Fruit fly (Drosophila melanogaster) whole organism, adult: ENCODE data around the gene CG31195.

Source experiments
- CG11617 ChIP-seq: fragments of 200-800 bp; sonication (Bioruptor generic); optimal IDR thresholded peaks from 2 replicates; lab custom pipeline; 2017; ENCODE audit warnings: mild to moderate bottlenecking, missing biosample characterization, missing genetic modification reagents, missing genetic modification characterization
- CG1620 ChIP-seq: fragments of 200-800 bp; sonication (Bioruptor generic); optimal IDR thresholded peaks from 2 replicates; lab custom pipeline; 2016; ENCODE audit warnings: missing biosample characterization, missing genetic modification characterization
- CG5204 ChIP-seq: fragments of 200-800 bp; sonication (Bioruptor generic); optimal IDR thresholded peaks from 2 replicates; lab custom pipeline; 2016; ENCODE audit warnings: missing biosample characterization, missing genetic modification characterization
- CG7045 ChIP-seq: fragments of 200-800 bp; sonication (Bioruptor generic); optimal IDR thresholded peaks from 2 replicates; lab custom pipeline; 2017; ENCODE audit warnings: missing biosample characterization, mild to moderate bottlenecking, missing genetic modification characterization
- CG7101 ChIP-seq: fragments of 200-800 bp; sonication (Bioruptor generic); optimal IDR thresholded peaks from 2 replicates; lab custom pipeline; 2018; ENCODE audit warnings: missing biosample characterization, mild to moderate bottlenecking, missing genetic modification characterization, moderate library complexity
- Mnt ChIP-seq: fragments of 200-800 bp; sonication (Bioruptor generic); optimal IDR thresholded peaks from 2 replicates; lab custom pipeline; 2016; ENCODE audit warnings: missing biosample characterization, mild to moderate bottlenecking, missing genetic modification characterization
- bab1 ChIP-seq: fragments of 200-800 bp; sonication (Bioruptor generic); optimal IDR thresholded peaks from 3 replicates; lab custom pipeline; 2019; ENCODE audit warnings: missing biosample characterization, mild to moderate bottlenecking, missing genetic modification characterization, moderate library complexity
- cic ChIP-seq: fragments of 200-800 bp; sonication (Bioruptor generic); optimal IDR thresholded peaks from 2 replicates; lab custom pipeline; 2017; ENCODE audit warnings: missing biosample characterization, mild to moderate bottlenecking, missing genetic modification characterization, moderate library complexity
- kay ChIP-seq: fragments of 200-800 bp; sonication (Bioruptor generic); peaks from one replicate; lab custom pipeline; 2016; ENCODE audit warnings: missing biosample characterization, missing genetic modification characterization, borderline replicate concordance
- ovo ChIP-seq: fragments of 200-800 bp; sonication (Bioruptor generic); optimal IDR thresholded peaks from 2 replicates; lab custom pipeline; 2016; ENCODE audit warnings: missing biosample characterization, missing genetic modification characterization
- tj ChIP-seq: fragments of 200-800 bp; sonication (Bioruptor generic); optimal IDR thresholded peaks from 3 replicates; lab custom pipeline; 2017; ENCODE audit warnings: missing biosample characterization, mild to moderate bottlenecking, missing genetic modification characterization, moderate library complexity
- toe ChIP-seq: fragments of 200-800 bp; sonication (Bioruptor generic); optimal IDR thresholded peaks from 2 replicates; lab custom pipeline; 2016; ENCODE audit warnings: missing biosample characterization, missing genetic modification characterization

- TF ChIP-seq CG7101 (tag; lab: Kevin White, UChicago): no peak
- TF ChIP-seq kay: no peak
- no peak for TF ChIP-seq CG1620
- no peak for TF ChIP-seq Mnt (GFP tag; lab: Kevin White, UChicago)
- no peak for TF ChIP-seq CG7045 (GFP tag; lab: Kevin White, UChicago)
- no peak for TF ChIP-seq CG11617 (GFP tag; lab: Kevin White, UChicago)
- TF ChIP-seq ovo (GFP tag; lab: Kevin White, UChicago): no peak
- no peak for TF ChIP-seq bab1 (GFP tag; lab: Kevin White, UChicago)
- no peak for TF ChIP-seq tj
- no peak for TF ChIP-seq CG5204 (GFP tag; lab: Kevin White, UChicago)
- peak; percentile 17 for TF ChIP-seq cic (GFP tag; lab: Kevin White, UChicago)
- no peak for TF ChIP-seq toe (GFP tag; lab: Kevin White, UChicago)
Observed at dm6 chr3R:20772543-20772942, 10.4 kb upstream of the CG31195 start, which contains the start of gene Takl1.
